Worm (Caenorhabditis elegans) whole organism, late embryonic: ENCODE data around the gene Y66C5A.2.

Experiments used
- ceh-6 ChIP-seq: fragments of 200-800 bp; sonication (Bioruptor generic); optimal IDR thresholded peaks from 2 replicates; lab custom pipeline; 2018; ENCODE audit warnings: mild to moderate bottlenecking, missing genetic modification characterization, missing compliant biosample characterization
- ceh-9 ChIP-seq: sonication (generic microtip); optimal IDR thresholded peaks from 2 replicates; lab custom pipeline; 2016; ENCODE audit warnings: mild to moderate bottlenecking, missing genetic modification characterization, inconsistent platforms, missing compliant biosample characterization
- dmd-4 ChIP-seq: sonication (generic microtip); optimal IDR thresholded peaks from 2 replicates; lab custom pipeline; 2016; ENCODE audit warnings: borderline replicate concordance, missing genetic modification characterization, missing compliant biosample characterization
- elt-2 ChIP-seq: sonication (generic microtip); optimal IDR thresholded peaks from 2 replicates; lab custom pipeline; 2016; ENCODE audit warnings: missing genetic modification reagents, missing genetic modification characterization, missing compliant biosample characterization
- fkh-10 ChIP-seq: fragments of 150-350 bp; optimal IDR thresholded peaks from 2 replicates; lab custom pipeline; 2014; ENCODE audit warnings: missing biosample characterization, missing genetic modification reagents, missing genetic modification characterization
- nfya-1 ChIP-seq: sonication (generic microtip); optimal IDR thresholded peaks from 2 replicates; lab custom pipeline; 2017; ENCODE audit warnings: missing genetic modification characterization, mild to moderate bottlenecking, missing compliant biosample characterization, antibody characterized with exemption, moderate library complexity
- pag-3 ChIP-seq: sonication (generic microtip); optimal IDR thresholded peaks from 2 replicates; lab custom pipeline; 2016; ENCODE audit warnings: missing compliant biosample characterization, missing genetic modification characterization, borderline replicate concordance
- pros-1 ChIP-seq: fragments of 150-350 bp; optimal IDR thresholded peaks from 2 replicates; lab custom pipeline; 2014; ENCODE audit warnings: missing biosample characterization, missing genetic modification reagents, missing genetic modification characterization
- sdc-2 ChIP-seq: sonication (generic microtip); optimal IDR thresholded peaks from 2 replicates; lab custom pipeline; 2016; ENCODE audit warnings: missing genotype, missing genetic modification characterization, missing compliant biosample characterization
- sox-2 ChIP-seq: fragments of 200-800 bp; sonication (Bioruptor generic); IDR thresholded peaks from 2 replicates; pipeline ENCODE4 v1.3.6; 2022; ENCODE audit warnings: missing genetic modification reagents, missing genetic modification characterization, missing compliant biosample characterization
- syd-9 ChIP-seq: sonication (generic microtip); optimal IDR thresholded peaks from 2 replicates; lab custom pipeline; 2016; ENCODE audit warnings: mild to moderate bottlenecking, missing genetic modification characterization, moderate library complexity, missing compliant biosample characterization
- unc-3 ChIP-seq, 2 experiments: fragments of 200-800 bp in 1 of 2; sonication (Bioruptor generic) in 1 of 2; sonication (generic microtip) in 1 of 2; conservative IDR thresholded peaks in 1 of 2; optimal IDR thresholded peaks in 1 of 2; 2 replicates each; pipeline versions ENCODE4 v1.3.6 to Lab custom; 2016 to 2022; ENCODE audit warnings: missing compliant biosample characterization in 2 of 2, missing genetic modification characterization in 2 of 2, missing genetic modification reagents in 1 of 2
- unc-55 ChIP-seq: sonication (generic microtip); optimal IDR thresholded peaks from 2 replicates; lab custom pipeline; 2017; ENCODE audit warnings: missing biosample characterization, missing genetic modification reagents, missing genetic modification characterization
- zip-5 ChIP-seq: sonication (generic microtip); optimal IDR thresholded peaks from 2 replicates; lab custom pipeline; 2016; ENCODE audit warnings: missing genetic modification characterization, missing compliant biosample characterization

DNA sequence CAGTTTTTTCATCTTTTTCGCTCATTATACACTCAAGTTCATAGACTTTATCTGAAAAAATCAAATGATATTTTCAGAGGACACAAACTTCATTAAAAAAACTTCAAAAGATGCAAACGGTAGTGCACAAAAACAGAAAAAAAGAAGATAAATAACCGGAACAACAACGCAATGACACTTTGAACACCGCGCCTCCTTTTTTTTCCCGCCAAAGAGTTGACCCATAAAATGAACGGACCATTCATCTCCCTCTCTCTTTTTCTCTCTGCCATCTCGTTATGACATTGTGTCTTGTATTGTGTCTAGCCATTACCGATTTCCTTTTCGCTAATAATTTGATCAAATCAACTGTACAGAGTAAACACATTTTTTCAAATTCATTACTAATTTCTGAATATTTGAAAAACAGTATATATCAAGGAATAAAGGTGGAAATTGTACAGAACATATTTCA, 39.0 kb upstream of the Y66C5A.2 start, which contains the start of gene F23D12.2:
- no peak for TF ChIP-seq ceh-9 (tag; lab: Kevin White, UChicago)
- no peak for TF ChIP-seq sox-2
- no peak for TF ChIP-seq nfya-1
- TF ChIP-seq unc-3 (GFP tag; conservative IDR thresholded peaks at IDR 0.05; lab: Robert Waterston, UW) = no peak
- TF ChIP-seq unc-3 (tag; optimal IDR thresholded peaks at IDR 0.05; lab: Kevin White, UChicago) = no peak
- no peak for TF ChIP-seq sdc-2
- no peak for TF ChIP-seq elt-2
- TF ChIP-seq unc-55 (GFP tag; lab: Kevin White, UChicago) = no peak
- TF ChIP-seq zip-5 (tag; lab: Kevin White, UChicago) = no peak
- no peak for TF ChIP-seq fkh-10 (GFP tag; lab: Kevin White, UChicago)
- TF ChIP-seq syd-9 = no peak
- TF ChIP-seq ceh-6 (GFP tag; lab: Kevin White, UChicago) = no peak
- no peak for TF ChIP-seq dmd-4
- no peak for TF ChIP-seq pag-3 (tag; lab: Kevin White, UChicago)
- no peak for TF ChIP-seq pros-1 (tag; lab: Kevin White, UChicago)
